Fruit fly (Drosophila melanogaster): Measurements from ENCODE around the gene SPE.

SPE gene

DNA sequence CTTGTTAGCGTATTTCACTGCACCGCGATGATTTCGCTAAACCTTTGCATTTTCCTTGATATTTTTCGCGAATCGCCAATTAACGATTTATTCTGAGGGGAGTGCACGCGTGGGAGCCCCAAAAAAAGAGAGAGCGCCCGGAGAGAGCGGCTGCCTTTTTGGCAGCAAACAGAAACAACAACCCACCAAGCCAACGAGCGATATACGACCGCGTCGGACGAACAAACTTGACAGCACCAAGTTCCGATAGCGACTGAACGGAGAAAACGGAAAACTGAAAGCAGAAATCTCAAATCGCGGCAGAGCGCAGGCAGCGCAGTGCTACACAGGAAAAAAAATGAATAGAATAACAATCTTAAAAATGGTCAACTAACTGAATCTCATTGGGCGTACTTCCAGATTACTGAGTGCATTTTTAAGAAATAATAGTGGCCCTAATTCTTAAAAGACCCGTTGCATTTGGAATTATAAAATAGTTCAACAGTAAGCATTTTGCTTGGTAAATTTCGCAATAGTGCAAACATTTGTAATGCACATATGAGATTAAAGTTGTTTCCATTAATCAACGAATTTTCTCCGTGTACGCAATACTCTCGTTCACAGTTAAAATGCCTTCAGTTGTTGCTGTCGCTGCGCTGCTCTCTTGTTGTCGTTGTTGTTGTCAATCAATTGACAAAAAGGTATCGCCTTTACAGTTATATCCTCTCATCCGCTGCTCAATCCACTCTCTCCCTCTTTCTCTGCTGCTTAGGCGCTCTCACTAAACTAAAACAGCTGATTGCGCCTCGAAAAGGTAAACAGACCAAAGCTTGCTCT, 16.4 kb upstream of the SPE start, which contains the start of gene CG31145 (continued):
- TF ChIP-seq CG7368 (GFP tag; optimal IDR thresholded peaks at IDR 0.05) = peak; percentile 99
- peak; percentile 98 for TF ChIP-seq CG6808 (GFP tag; optimal IDR thresholded peaks at IDR 0.05)
- TF ChIP-seq CG6792 (GFP tag; optimal IDR thresholded peaks at IDR 0.05) = peak; percentile 100
- peak; percentile 98 for TF ChIP-seq vri (GFP tag; optimal IDR thresholded peaks at IDR 0.05)
- peak; percentile 100 for TF ChIP-seq Smox (GFP tag; optimal IDR thresholded peaks at IDR 0.05)
- peak; percentile 99 for TF ChIP-seq Ets21C (GFP tag; optimal IDR thresholded peaks at IDR 0.05)
- peak; percentile 98 for TF ChIP-seq Eip93F (GFP tag; optimal IDR thresholded peaks at IDR 0.05)
- peak; percentile 100 for TF ChIP-seq CG34406 (GFP tag; optimal IDR thresholded peaks at IDR 0.05)
- TF ChIP-seq CG6276 (GFP tag; optimal IDR thresholded peaks at IDR 0.05) = peak; percentile 100
- TF ChIP-seq esn (GFP tag; optimal IDR thresholded peaks at IDR 0.05) = peak; percentile 100

- TF ChIP-seq vri (GFP tag; optimal IDR thresholded peaks at IDR 0.05) = no peak
- no peak for TF ChIP-seq salr (GFP tag; optimal IDR thresholded peaks at IDR 0.05)
- no peak for TF ChIP-seq svp (GFP tag)
- no peak; the same call in 2 of the 3 replicates for TF ChIP-seq CG6163 (GFP tag; IDR thresholded peaks at IDR 0.05)
- no peak for TF ChIP-seq Sox102F (GFP tag; optimal IDR thresholded peaks at IDR 0.05)
- TF ChIP-seq Met (GFP tag; optimal IDR thresholded peaks at IDR 0.05) = no peak
- no peak for TF ChIP-seq fd85E (GFP tag; optimal IDR thresholded peaks at IDR 0.05)
- TF ChIP-seq CG7368 (GFP tag; optimal IDR thresholded peaks at IDR 0.05) = peak; percentile 9
- TF ChIP-seq Hr4 (GFP tag; optimal IDR thresholded peaks at IDR 0.05) = peak; percentile 3
- TF ChIP-seq Lpt (GFP tag; optimal IDR thresholded peaks at IDR 0.05) = no peak
- no peak for TF ChIP-seq CG4318 (GFP tag; optimal IDR thresholded peaks at IDR 0.05)
- TF ChIP-seq net (GFP tag; optimal IDR thresholded peaks at IDR 0.05) = no peak
- no peak for TF ChIP-seq CG31627 (GFP tag; optimal IDR thresholded peaks at IDR 0.05)
- no peak for TF ChIP-seq CG8119 (GFP tag; IDR thresholded peaks at IDR 0.05)
- TF ChIP-seq CG6792 (GFP tag; optimal IDR thresholded peaks at IDR 0.05) = no peak
- TF ChIP-seq CG16779 (tag; optimal IDR thresholded peaks at IDR 0.05) = no peak
- TF ChIP-seq spab (GFP tag; optimal IDR thresholded peaks at IDR 0.05) = no peak
- no peak for TF ChIP-seq Sox14 (GFP tag; optimal IDR thresholded peaks at IDR 0.05)
- TF ChIP-seq Eip75B (GFP tag; optimal IDR thresholded peaks at IDR 0.05) = no peak
- TF ChIP-seq OdsH (GFP tag; optimal IDR thresholded peaks at IDR 0.05) = peak; percentile 10
- TF ChIP-seq dac (GFP tag; optimal IDR thresholded peaks at IDR 0.05) = no peak
- TF ChIP-seq pdm3 (GFP tag; optimal IDR thresholded peaks at IDR 0.05) = peak; percentile 14
- TF ChIP-seq Sox15 (GFP tag; optimal IDR thresholded peaks at IDR 0.05) = peak; percentile 7
- TF ChIP-seq Eip93F (GFP tag; optimal IDR thresholded peaks at IDR 0.05) = no peak
- no peak for TF ChIP-seq eg (GFP tag; IDR thresholded peaks at IDR 0.05)
- no peak for TF ChIP-seq CG8319 (GFP tag; optimal IDR thresholded peaks at IDR 0.05)
- TF ChIP-seq Ets21C (GFP tag; optimal IDR thresholded peaks at IDR 0.05) = no peak
- TF ChIP-seq Smox (GFP tag; optimal IDR thresholded peaks at IDR 0.05) = no peak
- TF ChIP-seq CG32006 (GFP tag; optimal IDR thresholded peaks at IDR 0.05) = peak; percentile 8
- no peak for TF ChIP-seq topi (GFP tag; optimal IDR thresholded peaks at IDR 0.05)
- no peak for TF ChIP-seq CG3032 (tag; optimal IDR thresholded peaks at IDR 0.05)
- no peak for TF ChIP-seq cyc (GFP tag; optimal IDR thresholded peaks at IDR 0.05)
- TF ChIP-seq CG15336 (GFP tag; IDR thresholded peaks at IDR 0.05) = no peak
- TF ChIP-seq achi (GFP tag; optimal IDR thresholded peaks at IDR 0.05) = no peak
- TF ChIP-seq Blimp-1 (GFP tag; optimal IDR thresholded peaks at IDR 0.05) = no peak
- no peak for TF ChIP-seq Ets96B (tag; optimal IDR thresholded peaks at IDR 0.05)
- TF ChIP-seq ss (GFP tag; optimal IDR thresholded peaks at IDR 0.05) = no peak
- TF ChIP-seq esn (GFP tag; optimal IDR thresholded peaks at IDR 0.05) = no peak
- peak; percentile 73 for TF ChIP-seq Eip78C (GFP tag)
- TF ChIP-seq CG11902 (GFP tag; optimal IDR thresholded peaks at IDR 0.05) = no peak
- TF ChIP-seq CG6808 (GFP tag; optimal IDR thresholded peaks at IDR 0.05) = no peak
These were observed 13.0 kb upstream of the SPE start for dm6 chr3R:23673084-23673483.

Measured in whole organism, prepupa.